Worm (Caenorhabditis elegans): ENCODE results near the gene mrps-31.

DNA sequence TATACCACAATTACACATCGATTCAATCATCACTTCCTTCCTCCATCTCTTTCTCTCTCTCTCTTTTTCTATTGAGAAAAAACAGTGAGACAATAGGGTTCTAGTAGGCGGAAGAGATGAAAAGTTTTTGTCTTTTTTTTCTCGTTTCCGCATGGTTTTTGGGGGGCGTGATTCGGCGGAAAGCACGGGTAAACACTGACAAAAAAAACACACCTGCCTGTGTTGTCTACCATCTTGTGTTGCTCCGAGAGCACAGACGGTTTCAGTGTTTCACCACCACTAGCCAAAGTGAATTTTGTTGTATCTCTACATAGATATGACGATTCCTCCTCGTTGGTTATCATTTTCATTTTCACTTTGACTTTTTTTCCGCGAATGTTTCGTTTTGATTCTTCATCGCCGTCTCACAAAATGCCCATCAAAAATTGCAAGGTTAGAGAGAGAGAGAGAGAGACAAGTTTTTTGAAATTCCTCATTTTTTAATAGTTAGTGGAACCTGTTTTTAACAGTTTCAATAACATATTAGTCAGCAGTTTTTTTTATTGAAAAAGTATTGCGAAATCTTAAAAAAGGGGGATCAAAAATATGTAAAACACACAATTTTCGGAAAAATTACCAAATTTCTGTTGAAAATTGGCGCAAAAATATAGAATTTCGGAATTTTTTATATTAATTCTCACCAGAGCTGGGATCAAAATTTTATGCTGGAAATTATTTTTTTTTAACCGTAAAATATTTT is 7.2 kb upstream of the mrps-31 start:
- TF ChIP-seq unc-62 (GFP tag; optimal IDR thresholded peaks at IDR 0.05) (no peak), unc-39 (tag; optimal IDR thresholded peaks at IDR 0.05) (no peak), hlh-1 (tag; optimal IDR thresholded peaks at IDR 0.05) (no peak), nhr-28 (tag; optimal IDR thresholded peaks at IDR 0.05) (no peak), pha-4 (tag; optimal IDR thresholded peaks at IDR 0.05) (no peak), mls-2 (tag; optimal IDR thresholded peaks at IDR 0.05) (no peak), M03D4.4 (tag; optimal IDR thresholded peaks at IDR 0.05) (no peak)
